ENCODE assay signal across 4 fruit fly cellular contexts in the genomic region with DNA sequence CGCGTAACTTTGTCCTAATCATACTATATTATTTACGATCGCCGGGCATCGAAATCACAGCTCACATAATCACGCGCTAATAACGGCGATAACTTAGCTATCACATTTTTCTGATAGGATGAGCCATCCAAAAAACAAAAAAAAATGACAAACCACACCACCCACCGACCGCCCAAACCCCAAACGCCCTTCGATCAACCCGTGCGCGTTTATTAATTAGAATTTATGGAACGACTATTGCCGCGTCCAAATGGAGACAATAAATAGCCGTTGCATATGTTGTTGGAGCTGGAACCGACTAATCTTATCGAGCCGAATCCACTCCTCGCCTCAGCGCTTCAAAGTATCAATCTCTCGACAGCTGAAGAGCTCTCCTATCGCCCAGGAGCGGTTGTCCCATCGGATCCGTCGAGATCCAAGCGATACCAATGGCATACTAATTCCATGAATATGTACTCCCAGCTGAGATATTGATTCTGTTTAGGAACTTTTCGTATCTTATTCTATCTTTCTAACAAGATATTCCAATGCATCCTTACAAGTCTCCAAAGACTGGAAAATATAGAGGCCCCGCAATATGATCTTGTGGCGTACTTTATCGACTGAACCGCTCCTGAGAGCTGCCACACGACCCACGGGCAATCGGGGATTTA.
TF ChIP-seq lines count a peak whose summit lies in the region.

No protein-coding gene starts in this region.

- no peak for TF ChIP-seq CTCF in whole organism, embryonic (GFP tag; optimal IDR thresholded peaks at IDR 0.05; lab: Kevin White, UChicago)

TF ChIP-seq in whole organism, adult, 20 proteins besides CTCF, POLR2A, EP300 and RAD21:
- TF ChIP-seq cic (GFP tag; optimal IDR thresholded peaks at IDR 0.05; lab: Kevin White, UChicago) (no peak), cnc (optimal IDR thresholded peaks at IDR 0.05; lab: Kevin White, UChicago) (no peak), bab1 (GFP tag; optimal IDR thresholded peaks at IDR 0.05; lab: Kevin White, UChicago) (no peak), CG7045 (GFP tag; optimal IDR thresholded peaks at IDR 0.05; lab: Kevin White, UChicago) (no peak), Hr96 (GFP tag; optimal IDR thresholded peaks at IDR 0.05; lab: Kevin White, UChicago) (peak; percentile 15), CG7101 (tag; optimal IDR thresholded peaks at IDR 0.05; lab: Kevin White, UChicago) (peak; percentile 7), pad (GFP tag; optimal IDR thresholded peaks at IDR 0.05; lab: Kevin White, UChicago) (no peak)

TF ChIP-seq in whole organism, embryonic, 481 proteins besides CTCF, POLR2A, EP300 and RAD21:
- TF ChIP-seq CG2120 (GFP tag; optimal IDR thresholded peaks at IDR 0.05; lab: Kevin White, UChicago), result no peak
- TF ChIP-seq Sox102F (GFP tag; optimal IDR thresholded peaks at IDR 0.05; lab: Kevin White, UChicago), result no peak
- TF ChIP-seq mam (GFP tag; optimal IDR thresholded peaks at IDR 0.05; lab: Kevin White, UChicago), result no peak
- no peak for TF ChIP-seq Fer3 (tag; optimal IDR thresholded peaks at IDR 0.05; lab: Kevin White, UChicago)
- TF ChIP-seq E2f2 (GFP tag; IDR thresholded peaks at IDR 0.05; lab: Robert Waterston, UW), result no peak
- no peak for TF ChIP-seq CG31365 (tag; optimal IDR thresholded peaks at IDR 0.05; lab: Kevin White, UChicago)
- TF ChIP-seq Jarid2 (GFP tag; optimal IDR thresholded peaks at IDR 0.05; lab: Kevin White, UChicago), result no peak
- no peak for TF ChIP-seq CG10147 (GFP tag; optimal IDR thresholded peaks at IDR 0.05; lab: Kevin White, UChicago)
- TF ChIP-seq Awh (GFP tag; IDR thresholded peaks at IDR 0.05; lab: Robert Waterston, UW), result no peak
- peak; percentile 29 for TF ChIP-seq CG34376 (GFP tag; optimal IDR thresholded peaks at IDR 0.05; lab: Kevin White, UChicago)
- peak; percentile 20; the same call in 1 of the 2 replicates for TF ChIP-seq GATAe (GFP tag; conservative IDR thresholded peaks at IDR 0.05; lab: Robert Waterston, UW)
- peak; percentile 37 for TF ChIP-seq cwo (GFP tag; optimal IDR thresholded peaks at IDR 0.05; lab: Kevin White, UChicago)
- TF ChIP-seq Gsc (GFP tag; IDR thresholded peaks at IDR 0.05; lab: Robert Waterston, UW), result no peak
- TF ChIP-seq vnd (GFP tag; IDR thresholded peaks at IDR 0.05; lab: Robert Waterston, UW; ENCODE audit: partially characterized antibody), result 0 out of 3 replicates have a peak, but pooled peaks have one; percentile 14
- TF ChIP-seq grn (GFP tag; optimal IDR thresholded peaks at IDR 0.05; lab: Kevin White, UChicago), result peak; percentile 56
- TF ChIP-seq row (GFP tag; IDR thresholded peaks at IDR 0.05; lab: Robert Waterston, UW), result peak; percentile 64
- TF ChIP-seq exex (tag; optimal IDR thresholded peaks at IDR 0.05; lab: Kevin White, UChicago), result peak; percentile 92
- no peak for TF ChIP-seq sr (GFP tag; IDR thresholded peaks at IDR 0.05; lab: Robert Waterston, UW)

TF ChIP-seq in whole organism, prepupa, 60 proteins besides CTCF, POLR2A, EP300 and RAD21:
- TF ChIP-seq Eip78C (GFP tag; lab: Kevin White, UChicago) (peak; percentile 38), CG32006 (GFP tag; optimal IDR thresholded peaks at IDR 0.05; lab: Kevin White, UChicago) (no peak), svp (GFP tag; lab: Kevin White, UChicago) (peak; percentile 66), CG11762 (GFP tag; optimal IDR thresholded peaks at IDR 0.05; lab: Kevin White, UChicago; ENCODE audit: insufficient read depth) (no peak), CG16779 (tag; optimal IDR thresholded peaks at IDR 0.05; lab: Kevin White, UChicago) (no peak), CG6163 (GFP tag; IDR thresholded peaks at IDR 0.05; lab: Robert Waterston, UW) (no peak)

TF ChIP-seq in whole organism, wandering third instar larva, 38 proteins besides CTCF, POLR2A, EP300 and RAD21:
- TF ChIP-seq h (GFP tag; optimal IDR thresholded peaks at IDR 0.05; lab: Kevin White, UChicago) (peak; percentile 83), foxo (GFP tag; optimal IDR thresholded peaks at IDR 0.05; lab: Kevin White, UChicago) (peak in 1 of 2 experiments; percentile 10), sv (GFP tag; optimal IDR thresholded peaks at IDR 0.05; lab: Kevin White, UChicago) (no peak), Abd-B (GFP tag; optimal IDR thresholded peaks at IDR 0.05; lab: Kevin White, UChicago) (no peak), HLH106 (tag; optimal IDR thresholded peaks at IDR 0.05; lab: Kevin White, UChicago) (peak; percentile 31), Rel (GFP tag; optimal IDR thresholded peaks at IDR 0.05; lab: Kevin White, UChicago) (no peak), Rel (tag; optimal IDR thresholded peaks at IDR 0.05; lab: Kevin White, UChicago) (peak; percentile 28), fru (GFP tag; optimal IDR thresholded peaks at IDR 0.05; lab: Kevin White, UChicago) (peak; percentile 6)
